Fruit fly (Drosophila melanogaster): ENCODE results near the gene spict.
A peak's percentile ranks its signal among the peaks of the same experiment; 100 is the strongest.

The spict gene

DNA sequence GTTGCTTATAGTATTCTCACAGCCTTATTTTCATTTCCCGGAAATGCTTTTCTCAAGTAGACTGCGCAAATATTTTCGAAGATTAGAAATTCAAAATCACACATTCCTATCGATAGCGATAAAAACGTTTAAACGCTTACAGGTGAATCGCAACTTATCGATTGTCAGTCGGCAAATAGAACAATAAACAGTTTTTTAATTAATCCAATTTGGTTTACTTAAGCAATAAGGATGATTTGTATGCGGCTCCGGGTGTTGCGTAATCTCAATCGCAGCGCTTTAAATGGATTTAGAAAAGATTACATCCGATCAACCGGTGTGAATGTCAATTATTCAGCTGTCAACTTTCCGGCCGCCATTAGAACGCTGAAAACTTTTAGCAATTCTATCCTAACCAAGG is 3.0 kb downstream of the spict start, which contains the start of the genes CG6180 and CG15484 (continued):
- TF ChIP-seq org-1 (GFP tag; optimal IDR thresholded peaks at IDR 0.05) (no peak), repo (GFP tag; optimal IDR thresholded peaks at IDR 0.05) (no peak), CG1602 (GFP tag; optimal IDR thresholded peaks at IDR 0.05) (no peak), Asciz (GFP tag; optimal IDR thresholded peaks at IDR 0.05) (no peak), CG34422 (GFP tag; IDR thresholded peaks at IDR 0.05) (0 out of 3 replicates have a peak, but pooled peaks have one; percentile 16), Opbp (GFP tag; IDR thresholded peaks at IDR 0.05; ENCODE audit: partially characterized antibody) (peak; percentile 23; the same call in 1 of the 3 replicates), toy (GFP tag; IDR thresholded peaks at IDR 0.05) (no peak), Antp (GFP tag; optimal IDR thresholded peaks at IDR 0.05) (no peak), Meics (GFP tag; optimal IDR thresholded peaks at IDR 0.05) (no peak), slbo (GFP tag; IDR thresholded peaks at IDR 0.05) (no peak), cwo (GFP tag; optimal IDR thresholded peaks at IDR 0.05) (no peak), E2f2 (GFP tag; IDR thresholded peaks at IDR 0.05) (peak; percentile 81), CG10267 (tag; optimal IDR thresholded peaks at IDR 0.05) (peak; percentile 16), CG17385 (GFP tag; optimal IDR thresholded peaks at IDR 0.05) (peak; percentile 22), CG16813 (GFP tag; IDR thresholded peaks at IDR 0.05; ENCODE audit: partially characterized antibody) (peak; percentile 51; the same call in 1 of the 3 replicates), salm (tag; optimal IDR thresholded peaks at IDR 0.05) (no peak), vnd (GFP tag; IDR thresholded peaks at IDR 0.05; ENCODE audit: partially characterized antibody) (0 out of 3 replicates have a peak, but pooled peaks have one; percentile 30), Sry-δ (GFP tag; optimal IDR thresholded peaks at IDR 0.05) (peak; percentile 66), knrl (GFP tag; IDR thresholded peaks at IDR 0.05; ENCODE audit: partially characterized antibody) (peak; percentile 34; the same call in 1 of the 3 replicates), CG3281 (GFP tag; optimal IDR thresholded peaks at IDR 0.05) (peak; percentile 2), Ets97D (GFP tag; optimal IDR thresholded peaks at IDR 0.05) (peak; percentile 91), hbn (GFP tag; IDR thresholded peaks at IDR 0.05; ENCODE audit: partially characterized antibody) (peak; percentile 25; the same call in 1 of the 2 replicates), bbx (GFP tag; IDR thresholded peaks at IDR 0.05; ENCODE audit: partially characterized antibody) (peak; percentile 50), MESR4 (GFP tag; optimal IDR thresholded peaks at IDR 0.05) (peak; percentile 30), btn (GFP tag; optimal IDR thresholded peaks at IDR 0.05) (no peak), CG13296 (GFP tag; optimal IDR thresholded peaks at IDR 0.05) (peak; percentile 6), HLH4C (GFP tag; IDR thresholded peaks at IDR 0.05; ENCODE audit: partially characterized antibody) (peak; percentile 60), Ravus (GFP tag; IDR thresholded peaks at IDR 0.05) (no peak), shn (GFP tag; optimal IDR thresholded peaks at IDR 0.05) (no peak), CG3726 (GFP tag; IDR thresholded peaks at IDR 0.05) (no peak), Dll (GFP tag; IDR thresholded peaks at IDR 0.05; ENCODE audit: partially characterized antibody) (peak; percentile 59; the same call in 2 of the 4 replicates), Oli (tag; optimal IDR thresholded peaks at IDR 0.05) (no peak), prd (optimal IDR thresholded peaks at IDR 0.05) (no peak), prd (GFP tag; IDR thresholded peaks at IDR 0.05) (no peak), NFAT (GFP tag; IDR thresholded peaks at IDR 0.05) (no peak), TFAM (GFP tag; optimal IDR thresholded peaks at IDR 0.05) (no peak), nmo (GFP tag; optimal IDR thresholded peaks at IDR 0.05) (no peak), Hsf (GFP tag; optimal IDR thresholded peaks at IDR 0.05) (no peak), Pdp1 (GFP tag; optimal IDR thresholded peaks at IDR 0.05) (peak in 1 of 2 experiments; percentile 69), Dbx (GFP tag; IDR thresholded peaks at IDR 0.05) (no peak), unpg (GFP tag; optimal IDR thresholded peaks at IDR 0.05) (no peak), pita (GFP tag; optimal IDR thresholded peaks at IDR 0.05) (no peak), pzg (GFP tag; optimal IDR thresholded peaks at IDR 0.05) (peak; percentile 49), CG18011 (GFP tag; optimal IDR thresholded peaks at IDR 0.05) (peak; percentile 39), Abd-B (GFP tag; optimal IDR thresholded peaks at IDR 0.05) (no peak), CG7963 (GFP tag; IDR thresholded peaks at IDR 0.05; ENCODE audit: partially characterized antibody) (0 out of 3 replicates have a peak, but pooled peaks have one; percentile 15), Fer1 (GFP tag; optimal IDR thresholded peaks at IDR 0.05) (no peak), gfzf (GFP tag; optimal IDR thresholded peaks at IDR 0.05) (peak; percentile 13), CG30431 (GFP tag; optimal IDR thresholded peaks at IDR 0.05) (no peak)
